Worm (Caenorhabditis elegans) whole organism, L3 larva: ENCODE measurements around the gene K01A6.6.

Experiments used
- ceh-82 ChIP-seq: fragments of 150-350 bp; optimal IDR thresholded peaks from 2 replicates; lab custom pipeline; 2014; ENCODE audit warnings: missing biosample characterization, missing genetic modification characterization
- tbx-2 ChIP-seq: sonication (generic microtip); optimal IDR thresholded peaks from 2 replicates; lab custom pipeline; 2016; ENCODE audit warnings: mild to moderate bottlenecking, missing genetic modification characterization, missing compliant biosample characterization
- ztf-11 ChIP-seq: fragments of 150-350 bp; optimal IDR thresholded peaks from 2 replicates; lab custom pipeline; 2014; ENCODE audit warnings: missing biosample characterization, missing genetic modification characterization

DNA sequence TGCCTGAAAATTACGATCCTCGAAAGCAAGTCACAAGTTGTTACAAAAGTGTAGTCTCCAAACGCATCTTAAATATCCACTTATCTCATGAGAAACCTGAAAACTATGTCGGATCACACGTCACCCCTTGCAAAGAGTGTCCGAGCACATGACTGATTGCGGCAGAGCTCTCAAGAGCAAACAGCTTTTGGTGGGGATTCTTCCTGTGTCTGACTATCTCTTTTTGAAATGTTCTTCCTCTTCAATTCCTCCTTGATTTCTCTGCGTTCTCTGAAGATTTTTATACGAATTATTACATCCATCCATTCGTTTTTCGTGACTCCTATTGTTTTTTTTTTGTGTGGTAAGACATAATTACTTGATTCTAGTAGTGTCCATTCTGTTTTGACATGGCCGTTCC, 13.7 kb downstream of the K01A6.6 start, which contains the start of gene T12A7.6:
- TF ChIP-seq tbx-2 (tag; lab: Kevin White, UChicago), result no peak
- no peak for TF ChIP-seq ztf-11
- TF ChIP-seq ceh-82 (tag; lab: Kevin White, UChicago), result no peak
